Fruit fly (Drosophila melanogaster): ENCODE measurements around the gene CG3434.
A peak's percentile ranks its signal among the peaks of the same experiment; 100 is the strongest.

CG3434 gene

DNA sequence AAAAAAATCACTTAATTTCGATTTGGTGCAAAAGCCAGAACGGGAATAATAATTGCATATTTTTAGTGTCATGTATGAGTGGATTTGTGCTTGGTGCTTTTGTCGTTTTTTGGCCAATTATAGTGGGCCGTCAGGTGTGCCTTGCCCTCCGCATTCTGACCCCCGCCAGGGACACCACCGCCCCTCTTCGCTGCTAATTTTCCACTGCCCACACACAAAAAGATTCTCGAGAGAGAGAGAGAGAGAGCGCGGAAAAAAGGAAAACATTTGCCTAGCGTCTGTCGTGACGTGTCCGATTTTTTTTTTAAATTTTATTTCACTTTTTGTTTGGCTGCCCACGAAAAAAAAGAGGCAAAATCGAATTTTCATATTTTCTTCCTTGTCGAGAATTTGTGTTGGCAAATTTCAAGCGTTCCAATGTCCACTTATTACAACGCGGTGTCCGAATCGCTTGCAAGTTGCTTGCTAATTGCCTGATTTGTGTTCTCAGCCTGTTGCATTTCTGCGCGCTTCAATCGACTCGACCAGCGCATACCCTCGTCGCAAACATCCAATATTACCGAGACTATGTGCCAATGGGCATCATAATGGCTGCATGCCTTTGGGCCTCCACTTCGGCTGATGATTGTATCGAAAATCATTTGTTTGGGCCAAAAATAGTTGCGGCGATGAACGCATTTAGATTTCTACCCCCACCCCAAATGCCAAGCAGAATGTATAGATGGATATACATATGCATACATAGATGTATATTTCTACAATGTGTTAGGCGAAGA, 28.6 kb downstream of the CG3434 start:
- TF ChIP-seq CG7101 (tag; optimal IDR thresholded peaks at IDR 0.05) (no peak), CG33017 (tag; optimal IDR thresholded peaks at IDR 0.05) (no peak), CG11617 (GFP tag; optimal IDR thresholded peaks at IDR 0.05) (no peak)

DNA sequence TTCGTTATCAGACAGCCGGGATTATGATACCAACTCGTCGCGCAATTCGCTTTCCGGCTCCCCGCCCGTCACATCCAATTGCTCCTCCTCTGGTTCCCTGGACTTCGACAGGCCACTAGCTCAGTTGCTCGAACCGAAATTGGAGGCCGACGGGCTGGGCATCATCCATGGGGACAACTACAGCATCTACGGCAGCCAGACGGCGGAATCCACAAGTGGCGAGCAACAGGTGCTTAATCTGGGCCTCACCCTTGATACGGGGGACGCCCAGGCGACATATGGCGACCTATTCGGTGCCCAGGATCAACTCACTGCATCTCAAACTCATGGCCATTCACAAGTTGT, 30.0 kb downstream of the CG3434 start:
- TF ChIP-seq ovo (GFP tag; optimal IDR thresholded peaks at IDR 0.05) (no peak), CG12768 (GFP tag; optimal IDR thresholded peaks at IDR 0.05) (peak; percentile 34), CG7045 (GFP tag; optimal IDR thresholded peaks at IDR 0.05) (no peak)

DNA sequence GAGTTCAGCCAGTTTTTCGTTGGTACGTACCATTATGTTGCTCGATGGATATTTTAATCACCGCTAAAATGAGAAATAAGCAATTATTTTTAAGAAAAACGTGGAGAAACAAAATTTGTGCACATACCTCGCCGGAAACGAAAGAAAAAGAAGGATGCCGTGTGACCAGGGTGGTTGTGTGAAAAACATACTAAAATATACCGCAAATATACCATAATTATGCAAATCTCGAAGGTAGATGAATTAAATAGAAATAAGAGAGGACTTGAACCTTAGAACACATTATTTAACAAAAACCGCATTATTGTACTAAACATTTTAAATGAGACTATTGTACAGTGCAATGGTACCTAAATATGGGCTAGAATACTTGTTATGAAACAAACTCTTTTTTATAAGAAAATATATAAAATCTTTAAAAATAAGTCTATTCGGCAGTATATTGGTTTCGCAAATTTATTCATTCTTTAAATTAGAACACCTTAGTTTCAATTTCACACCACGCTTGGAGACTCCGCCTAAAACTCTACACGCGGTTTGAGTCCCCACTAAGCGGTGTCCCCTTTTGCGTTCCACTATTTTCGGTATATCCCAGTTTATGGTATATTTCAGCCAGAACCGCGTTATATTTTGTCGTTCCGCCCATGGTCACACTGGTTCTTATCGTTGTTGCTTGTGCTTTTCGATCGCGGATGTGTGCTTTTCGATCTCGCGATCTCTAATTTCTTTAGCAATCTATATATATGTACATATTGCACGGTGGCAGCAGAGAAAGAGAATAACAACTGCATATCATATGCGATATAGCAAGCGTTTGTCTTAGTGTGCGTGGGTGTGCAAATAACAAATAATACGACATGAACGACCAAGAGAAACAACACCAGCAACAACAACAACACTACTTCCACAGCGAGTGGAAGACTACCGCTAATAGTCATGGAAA, 30.7 kb downstream of the CG3434 start, which contains the start of the genes RpS17 and MTF-1:
Gene RpS17 (minus strand): TSS at position 157 of the 943 bp plus-strand sequence.
Gene MTF-1 (plus strand): TSS at position 648 of the 943 bp plus-strand sequence.
- peak; percentile 19 for TF ChIP-seq ovo (GFP tag; optimal IDR thresholded peaks at IDR 0.05)
- peak; percentile 73 for TF ChIP-seq CG11617 (GFP tag; optimal IDR thresholded peaks at IDR 0.05)
- peak; percentile 27 for TF ChIP-seq tj (GFP tag; optimal IDR thresholded peaks at IDR 0.05)
- TF ChIP-seq toe (GFP tag; optimal IDR thresholded peaks at IDR 0.05) = no peak
- TF ChIP-seq pad (GFP tag; optimal IDR thresholded peaks at IDR 0.05) = peak; percentile 24
- no peak for TF ChIP-seq cnc (optimal IDR thresholded peaks at IDR 0.05)
- peak; percentile 33 for TF ChIP-seq Crg-1 (GFP tag; optimal IDR thresholded peaks at IDR 0.05)
- TF ChIP-seq CG1620 (GFP tag; optimal IDR thresholded peaks at IDR 0.05) = peak; percentile 61
- TF ChIP-seq Clk (GFP tag; optimal IDR thresholded peaks at IDR 0.05) = peak; percentile 1
- peak; percentile 40 for TF ChIP-seq Hr96 (GFP tag; optimal IDR thresholded peaks at IDR 0.05)
- TF ChIP-seq cic (GFP tag; optimal IDR thresholded peaks at IDR 0.05) = peak; percentile 48
- peak; percentile 50 for TF ChIP-seq CG14711 (tag; optimal IDR thresholded peaks at IDR 0.05)
- peak; percentile 87 for TF ChIP-seq Mnt (GFP tag; optimal IDR thresholded peaks at IDR 0.05)
- TF ChIP-seq CG7045 (GFP tag; optimal IDR thresholded peaks at IDR 0.05) = peak; percentile 15
- TF ChIP-seq CG7101 (tag; optimal IDR thresholded peaks at IDR 0.05) = peak; percentile 66
- peak; percentile 47 for TF ChIP-seq CG12768 (GFP tag; optimal IDR thresholded peaks at IDR 0.05)
- no peak for TF ChIP-seq CG5204 (GFP tag; optimal IDR thresholded peaks at IDR 0.05)
- TF ChIP-seq kay (GFP tag; ENCODE audit: borderline replicate concordance) = no peak
- TF ChIP-seq CG33017 (tag; optimal IDR thresholded peaks at IDR 0.05) = peak; percentile 51
- TF ChIP-seq bab1 (GFP tag; optimal IDR thresholded peaks at IDR 0.05) = peak; percentile 70

DNA sequence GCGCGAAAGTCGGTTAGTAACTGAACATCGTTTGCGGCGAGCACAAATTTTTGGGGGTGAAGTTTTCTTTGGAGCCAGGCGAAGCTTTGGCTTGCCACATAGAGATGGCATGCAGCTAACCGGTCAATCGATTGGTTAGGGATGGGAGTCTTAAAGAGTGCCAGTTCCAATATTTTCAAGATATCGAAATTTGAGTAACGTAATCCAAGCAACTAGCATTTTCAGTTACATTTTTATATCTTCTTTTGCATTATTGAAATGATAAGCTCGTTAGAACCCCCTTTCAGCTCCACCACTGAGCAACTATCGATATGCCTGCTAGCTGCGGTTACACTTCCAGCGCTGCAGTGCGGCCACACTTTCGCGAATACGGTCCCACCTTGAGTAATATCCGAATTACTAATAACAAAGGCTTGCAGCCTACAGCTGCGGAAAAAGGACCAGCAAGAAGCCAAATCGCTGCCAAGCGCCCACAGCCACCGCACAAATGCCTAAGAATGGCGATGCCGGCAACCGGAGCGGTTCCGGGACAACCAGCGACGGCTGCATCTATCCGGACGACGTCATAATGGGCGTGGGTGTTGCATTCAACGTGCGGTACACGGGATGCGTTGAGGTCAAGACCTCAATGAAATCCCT, 33.8 kb downstream of the CG3434 start, which contains the start of the genes Atat and Shc:
Gene Atat (minus strand): TSS at position 103 of the 639 bp plus-strand sequence.
Gene Shc (plus strand): TSS at position 355 of the 639 bp plus-strand sequence.
- TF ChIP-seq CG14711 (tag; optimal IDR thresholded peaks at IDR 0.05) (peak; percentile 95), Hr96 (GFP tag; optimal IDR thresholded peaks at IDR 0.05) (peak; percentile 100), CG7101 (tag; optimal IDR thresholded peaks at IDR 0.05) (peak; percentile 99), pad (GFP tag; optimal IDR thresholded peaks at IDR 0.05) (peak; percentile 95), CG11617 (GFP tag; optimal IDR thresholded peaks at IDR 0.05) (peak; percentile 97), cnc (optimal IDR thresholded peaks at IDR 0.05) (no peak), bab1 (GFP tag; optimal IDR thresholded peaks at IDR 0.05) (peak; percentile 99), toe (GFP tag; optimal IDR thresholded peaks at IDR 0.05) (peak; percentile 100), cic (GFP tag; optimal IDR thresholded peaks at IDR 0.05) (peak; percentile 89), kay (GFP tag; ENCODE audit: borderline replicate concordance) (peak; percentile 97), Mnt (GFP tag; optimal IDR thresholded peaks at IDR 0.05) (peak; percentile 94), CG7045 (GFP tag; optimal IDR thresholded peaks at IDR 0.05) (peak; percentile 98), CG33017 (tag; optimal IDR thresholded peaks at IDR 0.05) (peak; percentile 97), tj (GFP tag; optimal IDR thresholded peaks at IDR 0.05) (peak; percentile 89), CG5204 (GFP tag; optimal IDR thresholded peaks at IDR 0.05) (no peak), CG12768 (GFP tag; optimal IDR thresholded peaks at IDR 0.05) (peak; percentile 99), Crg-1 (GFP tag; optimal IDR thresholded peaks at IDR 0.05) (peak; percentile 99), Clk (GFP tag; optimal IDR thresholded peaks at IDR 0.05) (peak; percentile 99), CG1620 (GFP tag; optimal IDR thresholded peaks at IDR 0.05) (peak; percentile 100), ovo (GFP tag; optimal IDR thresholded peaks at IDR 0.05) (peak; percentile 96)

DNA sequence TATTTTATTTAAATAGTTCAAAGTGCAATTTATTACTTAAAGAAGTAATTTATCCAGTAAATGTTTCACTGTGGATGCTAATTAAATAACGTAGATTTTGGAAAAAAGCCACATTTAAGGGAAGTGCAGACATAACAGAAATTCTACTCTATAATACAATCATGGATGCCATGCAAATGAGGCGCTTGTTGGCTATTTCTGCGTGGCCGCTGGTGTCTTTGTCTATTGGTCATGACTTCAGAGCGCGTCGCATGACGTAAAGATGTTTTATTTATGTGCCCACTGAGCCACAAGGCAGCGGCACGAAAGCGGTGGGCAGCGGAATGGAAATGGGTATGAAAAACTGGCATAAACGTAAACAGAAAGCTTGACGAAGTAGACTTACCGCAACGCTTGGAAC, 34.8 kb downstream of the CG3434 start:
- no peak for TF ChIP-seq CG7045 (GFP tag; optimal IDR thresholded peaks at IDR 0.05)
- TF ChIP-seq Clk (GFP tag; optimal IDR thresholded peaks at IDR 0.05) = no peak
- no peak for TF ChIP-seq kay (GFP tag; ENCODE audit: borderline replicate concordance)
- TF ChIP-seq bab1 (GFP tag; optimal IDR thresholded peaks at IDR 0.05) = no peak
- TF ChIP-seq tj (GFP tag; optimal IDR thresholded peaks at IDR 0.05) = no peak
- TF ChIP-seq CG7101 (tag; optimal IDR thresholded peaks at IDR 0.05) = no peak
- no peak for TF ChIP-seq CG14711 (tag; optimal IDR thresholded peaks at IDR 0.05)
- TF ChIP-seq CG5204 (GFP tag; optimal IDR thresholded peaks at IDR 0.05) = no peak
- no peak for TF ChIP-seq ovo (GFP tag; optimal IDR thresholded peaks at IDR 0.05)
- no peak for TF ChIP-seq Crg-1 (GFP tag; optimal IDR thresholded peaks at IDR 0.05)
- no peak for TF ChIP-seq cic (GFP tag; optimal IDR thresholded peaks at IDR 0.05)
- TF ChIP-seq CG12768 (GFP tag; optimal IDR thresholded peaks at IDR 0.05) = no peak
- no peak for TF ChIP-seq toe (GFP tag; optimal IDR thresholded peaks at IDR 0.05)

Data from whole organism, adult.